Worm (Caenorhabditis elegans): ENCODE data around the gene hpr-17.

hpr-17 gene

ce11 chrII:13199674-13200215 is 42.9 kb upstream of the hpr-17 start, which contains the start of gene btf-1 (continued):
- TF ChIP-seq dox-1 (GFP tag; IDR thresholded peaks at IDR 0.05) (peak; percentile 82), Y95B8A.8 (GFP tag; IDR thresholded peaks at IDR 0.05) (0 out of 2 replicates have a peak, but pooled peaks have one; percentile 19), atf-7 (tag; optimal IDR thresholded peaks at IDR 0.05) (peak; percentile 24), mes-4 (tag; optimal IDR thresholded peaks at IDR 0.05) (no peak), ccch-3 (GFP tag; optimal IDR thresholded peaks at IDR 0.05) (peak; percentile 62), unc-130 (GFP tag; optimal IDR thresholded peaks at IDR 0.05) (peak; percentile 64), die-1 (tag; optimal IDR thresholded peaks at IDR 0.05) (no peak), lsy-27 (tag; optimal IDR thresholded peaks at IDR 0.05; ENCODE audit: borderline replicate concordance, insufficient read depth) (peak; percentile 20), ekl-4 (GFP tag; IDR thresholded peaks at IDR 0.05) (peak; percentile 74)

ce11 chrII:13198845-13199244 is 42.0 kb upstream of the hpr-17 start:
- TF ChIP-seq dox-1 (GFP tag; IDR thresholded peaks at IDR 0.05) (no peak), aptf-2 (GFP tag; conservative IDR thresholded peaks at IDR 0.05) (no peak), F22D6.2 (tag; optimal IDR thresholded peaks at IDR 0.05) (no peak), attf-3 (GFP tag; conservative IDR thresholded peaks at IDR 0.05) (0 out of 2 replicates have a peak, but pooled peaks have one; percentile 8), mel-28 (tag; optimal IDR thresholded peaks at IDR 0.05; ENCODE audit: borderline replicate concordance) (no peak), hrde-1 (tag; optimal IDR thresholded peaks at IDR 0.05; ENCODE audit: borderline replicate concordance) (no peak), rpc-1 (optimal IDR thresholded peaks at IDR 0.05) (no peak), rpc-1 (tag; optimal IDR thresholded peaks at IDR 0.05) (no peak), lin-40 (tag; optimal IDR thresholded peaks at IDR 0.05) (no peak), C17E4.6 (GFP tag; IDR thresholded peaks at IDR 0.05) (no peak), hsf-1 (GFP tag; IDR thresholded peaks at IDR 0.05) (0 out of 2 replicates have a peak, but pooled peaks have one; percentile 23), bed-2 (GFP tag; IDR thresholded peaks at IDR 0.05) (no peak), ztf-22 (GFP tag; optimal IDR thresholded peaks at IDR 0.05) (no peak), repo-1 (tag; optimal IDR thresholded peaks at IDR 0.05) (no peak), madf-8 (GFP tag; conservative IDR thresholded peaks at IDR 0.05) (no peak), somi-1 (GFP tag; optimal IDR thresholded peaks at IDR 0.05) (no peak), ceh-100 (GFP tag; IDR thresholded peaks at IDR 0.05) (peak; percentile 60), cebp-1 (GFP tag; IDR thresholded peaks at IDR 0.05) (no peak), cebp-1 (tag; optimal IDR thresholded peaks at IDR 0.05) (no peak), mes-4 (tag; optimal IDR thresholded peaks at IDR 0.05) (no peak)

ce11 chrII:13196689-13197280 is 39.9 kb upstream of the hpr-17 start:
- TF ChIP-seq F10E7.11 (tag; optimal IDR thresholded peaks at IDR 0.05) (no peak), lin-54 (GFP tag; optimal IDR thresholded peaks at IDR 0.05) (peak; percentile 8), lin-35 (GFP tag; optimal IDR thresholded peaks at IDR 0.05) (no peak), ekl-4 (GFP tag; IDR thresholded peaks at IDR 0.05) (no peak), mes-4 (tag; optimal IDR thresholded peaks at IDR 0.05) (no peak), K12H6.12 (tag; optimal IDR thresholded peaks at IDR 0.05) (peak; percentile 42), Y53G8AR.9 (GFP tag; conservative IDR thresholded peaks at IDR 0.05) (no peak), ceh-79 (tag; optimal IDR thresholded peaks at IDR 0.05) (no peak), madf-3 (GFP tag; IDR thresholded peaks at IDR 0.05) (0 out of 2 replicates have a peak, but pooled peaks have one; percentile 35), aptf-3 (GFP tag; IDR thresholded peaks at IDR 0.05) (no peak), chd-7 (tag; optimal IDR thresholded peaks at IDR 0.05) (no peak), F33H1.4 (GFP tag; IDR thresholded peaks at IDR 0.05) (no peak), B0035.1 (tag; optimal IDR thresholded peaks at IDR 0.05) (no peak), ceh-40 (GFP tag; IDR thresholded peaks at IDR 0.05) (no peak), egl-18 (GFP tag; IDR thresholded peaks at IDR 0.05) (no peak), B0019.2 (GFP tag; conservative IDR thresholded peaks at IDR 0.05) (no peak), hmg-1.2 (GFP tag; IDR thresholded peaks at IDR 0.05) (peak; percentile 69; the same call in 1 of the 2 replicates), snpc-3.4 (tag; optimal IDR thresholded peaks at IDR 0.05) (no peak), gei-17 (GFP tag; optimal IDR thresholded peaks at IDR 0.05) (no peak), hsf-1 (GFP tag; IDR thresholded peaks at IDR 0.05) (no peak), rpc-1 (optimal IDR thresholded peaks at IDR 0.05) (no peak), rpc-1 (tag; optimal IDR thresholded peaks at IDR 0.05) (no peak), bed-2 (GFP tag; IDR thresholded peaks at IDR 0.05) (no peak), hlh-12 (tag; optimal IDR thresholded peaks at IDR 0.05) (no peak)

Measured in whole organism, young adult.